Worm (Caenorhabditis elegans) whole organism, L4 larva: Measurements from ENCODE around the gene C04G6.6.
A peak's percentile ranks its signal among the peaks of the same experiment; 100 is the strongest.

Source experiments
- F26F4.8 ChIP-seq: fragments of 200-800 bp; sonication (Bioruptor generic); conservative IDR thresholded peaks from 2 replicates; pipeline ENCODE4 v1.3.6; 2022; ENCODE audit warnings: missing genetic modification characterization, missing compliant biosample characterization
- F37D6.2 ChIP-seq: sonication (generic microtip); optimal IDR thresholded peaks from 2 replicates; lab custom pipeline; 2016; ENCODE audit warnings: mild to moderate bottlenecking, missing genetic modification characterization, missing compliant biosample characterization
- Y48G9A.11 ChIP-seq: fragments of 200-800 bp; sonication (Bioruptor generic); IDR thresholded peaks from 2 replicates; pipeline ENCODE4 v1.3.6; 2022; ENCODE audit warnings: missing genetic modification reagents, missing genetic modification characterization, missing compliant biosample characterization
- Y5F2A.4 ChIP-seq: fragments of 200-800 bp; sonication (Bioruptor generic); optimal IDR thresholded peaks from 2 replicates; lab custom pipeline; 2018; ENCODE audit warnings: mild to moderate bottlenecking, missing genetic modification characterization, missing compliant biosample characterization
- Y75B8A.6 ChIP-seq: fragments of 200-800 bp; sonication (Bioruptor generic); IDR thresholded peaks from 2 replicates; pipeline ENCODE4 v1.3.6; 2022; ENCODE audit warnings: missing genetic modification reagents, missing genetic modification characterization, missing compliant biosample characterization
- ZK337.2 ChIP-seq: fragments of 200-800 bp; sonication (Bioruptor generic); IDR thresholded peaks from 2 replicates; pipeline ENCODE4 v1.3.6; 2022; ENCODE audit warnings: missing genetic modification reagents, missing genetic modification characterization, missing compliant biosample characterization
- ZK546.5 ChIP-seq, 2 experiments: sonication (generic microtip); optimal IDR thresholded peaks; 2 replicates each; lab custom pipeline; 2017; ENCODE audit warnings: missing biosample characterization in 2 of 2, missing genetic modification characterization in 2 of 2
- aly-2 ChIP-seq: sonication (generic microtip); optimal IDR thresholded peaks from 2 replicates; lab custom pipeline; 2018; ENCODE audit warnings: missing biosample characterization, missing genetic modification characterization
- ama-1 ChIP-seq: fragments of 150-350 bp; optimal IDR thresholded peaks from 2 replicates; lab custom pipeline; 2014; ENCODE audit warnings: inconsistent platforms, mixed read lengths
- arid-1 ChIP-seq: fragments of 200-800 bp; sonication (Bioruptor generic); conservative IDR thresholded peaks from 2 replicates; pipeline ENCODE4 v1.3.6; 2022; ENCODE audit warnings: missing genetic modification reagents, missing genetic modification characterization, missing compliant biosample characterization
- ceh-20 ChIP-seq: fragments of 200-800 bp; sonication (Bioruptor generic); IDR thresholded peaks from 2 replicates; pipeline ENCODE4 v1.3.6; 2022; ENCODE audit warnings: missing genetic modification reagents, missing genetic modification characterization, missing compliant biosample characterization
- ceh-44 ChIP-seq: fragments of 200-800 bp; sonication (Bioruptor generic); IDR thresholded peaks from 2 replicates; pipeline ENCODE4 v1.3.6; 2022; ENCODE audit warnings: missing genetic modification reagents, missing genetic modification characterization, missing compliant biosample characterization
- daf-12 ChIP-seq: fragments of 150-350 bp; optimal IDR thresholded peaks from 2 replicates; lab custom pipeline; 2014; ENCODE audit warnings: missing biosample characterization, missing genetic modification reagents, missing genetic modification characterization
- dmd-6 ChIP-seq: fragments of 200-800 bp; sonication (Bioruptor generic); IDR thresholded peaks from 2 replicates; pipeline ENCODE4 v1.3.6; 2022; ENCODE audit warnings: missing genetic modification reagents, missing genetic modification characterization, missing compliant biosample characterization
- dmd-8 ChIP-seq: fragments of 200-800 bp; sonication (Bioruptor generic); IDR thresholded peaks from 2 replicates; pipeline ENCODE4 v1.3.6; 2022; ENCODE audit warnings: missing genetic modification characterization, missing compliant biosample characterization
- dpl-1 ChIP-seq: fragments of 150-350 bp; optimal IDR thresholded peaks from 2 replicates; lab custom pipeline; 2014; ENCODE audit warnings: missing biosample characterization, missing genetic modification reagents, missing genetic modification characterization
- egl-27 ChIP-seq: sonication (generic microtip); optimal IDR thresholded peaks from 3 replicates; lab custom pipeline; 2017; ENCODE audit warnings: missing biosample characterization, missing genetic modification reagents, missing genetic modification characterization
- egl-43 ChIP-seq: fragments of 200-800 bp; sonication (Bioruptor generic); IDR thresholded peaks from 2 replicates; pipeline ENCODE4 v1.3.6; 2022; ENCODE audit warnings: missing genetic modification reagents, missing genetic modification characterization, missing compliant biosample characterization
- fos-1 ChIP-seq: fragments of 150-350 bp; optimal IDR thresholded peaks from 2 replicates; lab custom pipeline; 2014; ENCODE audit warnings: missing biosample characterization, missing genetic modification characterization
- gei-8 ChIP-seq: fragments of 200-800 bp; sonication (Bioruptor generic); optimal IDR thresholded peaks from 2 replicates; lab custom pipeline; 2018; ENCODE audit warnings: mild to moderate bottlenecking, missing genetic modification characterization, missing compliant biosample characterization
- hlh-11 ChIP-seq: fragments of 200-800 bp; sonication (Bioruptor generic); optimal IDR thresholded peaks from 2 replicates; lab custom pipeline; 2018; ENCODE audit warnings: mild to moderate bottlenecking, missing genetic modification characterization, missing compliant biosample characterization
- hlh-30 ChIP-seq: sonication (generic microtip); optimal IDR thresholded peaks from 2 replicates; lab custom pipeline; 2017; ENCODE audit warnings: antibody characterized with exemption, mild to moderate bottlenecking, missing genetic modification characterization, missing compliant biosample characterization; ENCODE audit not compliant: insufficient read depth
- hmg-1.1 ChIP-seq: fragments of 200-800 bp; sonication (Bioruptor generic); IDR thresholded peaks from 2 replicates; pipeline ENCODE4 v1.3.6; 2022; ENCODE audit warnings: missing genetic modification reagents, missing genetic modification characterization, missing compliant biosample characterization
- lin-29 ChIP-seq: fragments of 200-800 bp; sonication (Bioruptor generic); IDR thresholded peaks from 2 replicates; pipeline ENCODE4 v1.3.6; 2022; ENCODE audit warnings: missing genetic modification reagents, missing genetic modification characterization, missing compliant biosample characterization
- lin-39 ChIP-seq: fragments of 150-350 bp; optimal IDR thresholded peaks from 2 replicates; lab custom pipeline; 2014; ENCODE audit warnings: missing biosample characterization, missing genetic modification reagents, missing genetic modification characterization
- lir-3 ChIP-seq: sonication (generic microtip); optimal IDR thresholded peaks from 2 replicates; lab custom pipeline; 2016; ENCODE audit warnings: mild to moderate bottlenecking, missing genetic modification characterization, missing compliant biosample characterization
- lsy-2 ChIP-seq, 2 experiments: fragments of 150-350 bp in 1 of 2; sonication (generic microtip) in 1 of 2; optimal IDR thresholded peaks; 2 replicates each; lab custom pipeline; 2014 to 2017; ENCODE audit warnings: missing biosample characterization in 2 of 2, missing genetic modification characterization in 2 of 2
- madf-5 ChIP-seq, 2 experiments: fragments of 200-800 bp; sonication (Bioruptor generic); IDR thresholded peaks; 2 replicates each; pipeline ENCODE4 v1.3.6; 2022; ENCODE audit warnings: missing compliant biosample characterization in 2 of 2, missing genetic modification characterization in 2 of 2
- madf-9 ChIP-seq: fragments of 200-800 bp; sonication (Bioruptor generic); conservative IDR thresholded peaks from 2 replicates; pipeline ENCODE4 v1.3.6; 2022; ENCODE audit warnings: missing genetic modification reagents, missing genetic modification characterization, missing compliant biosample characterization
- mdl-1 ChIP-seq, 2 experiments: fragments of 150-350 bp in 1 of 2; sonication (generic microtip) in 1 of 2; optimal IDR thresholded peaks; 2 replicates each; lab custom pipeline; 2014 to 2017; ENCODE audit warnings: missing biosample characterization in 2 of 2, missing genetic modification characterization in 2 of 2
- mdt-29 ChIP-seq: fragments of 200-800 bp; sonication (Bioruptor generic); IDR thresholded peaks from 2 replicates; pipeline ENCODE4 v1.3.6; 2022; ENCODE audit warnings: missing genetic modification reagents, missing genetic modification characterization, missing compliant biosample characterization
- mep-1 ChIP-seq: fragments of 150-350 bp; sonication (generic microtip); optimal IDR thresholded peaks from 3 replicates; lab custom pipeline; 2014; ENCODE audit warnings: missing biosample characterization, missing genetic modification characterization
- mes-2 ChIP-seq: sonication (generic microtip); optimal IDR thresholded peaks from 2 replicates; lab custom pipeline; 2016; ENCODE audit warnings: missing genotype, mild to moderate bottlenecking, missing genetic modification characterization, missing compliant biosample characterization; ENCODE audit not compliant: poor library complexity, severe bottlenecking
- mxl-3 ChIP-seq: fragments of 200-800 bp; sonication (Bioruptor generic); optimal IDR thresholded peaks from 2 replicates; lab custom pipeline; 2018; ENCODE audit warnings: mild to moderate bottlenecking, missing genetic modification characterization, missing compliant biosample characterization
- nhr-10 ChIP-seq: fragments of 150-350 bp; optimal IDR thresholded peaks from 2 replicates; lab custom pipeline; 2014; ENCODE audit warnings: missing biosample characterization, missing genetic modification characterization
- nhr-25 ChIP-seq: sonication (generic microtip); optimal IDR thresholded peaks from 2 replicates; lab custom pipeline; 2017; ENCODE audit warnings: missing genetic modification characterization, mild to moderate bottlenecking, missing compliant biosample characterization, antibody characterized with exemption, moderate library complexity, borderline replicate concordance; ENCODE audit not compliant: insufficient read depth
- nhr-6 ChIP-seq: fragments of 150-350 bp; optimal IDR thresholded peaks from 2 replicates; lab custom pipeline; 2014; ENCODE audit warnings: missing biosample characterization, missing genetic modification characterization
- nhr-77 ChIP-seq: fragments of 150-350 bp; optimal IDR thresholded peaks from 2 replicates; lab custom pipeline; 2014; ENCODE audit warnings: missing biosample characterization, missing genetic modification characterization
- pqm-1 ChIP-seq: sonication (generic microtip); optimal IDR thresholded peaks from 2 replicates; lab custom pipeline; 2017; ENCODE audit warnings: missing biosample characterization, missing genetic modification characterization
- rbr-2 ChIP-seq: sonication (generic microtip); optimal IDR thresholded peaks from 2 replicates; lab custom pipeline; 2016; ENCODE audit warnings: missing genotype, missing genetic modification characterization, missing compliant biosample characterization
- saeg-2 ChIP-seq: fragments of 200-800 bp; sonication (Bioruptor generic); IDR thresholded peaks from 2 replicates; pipeline ENCODE4 v1.3.6; 2022; ENCODE audit warnings: missing genetic modification reagents, missing genetic modification characterization, missing compliant biosample characterization
- sdz-12 ChIP-seq: fragments of 200-800 bp; sonication (Bioruptor generic); optimal IDR thresholded peaks from 2 replicates; lab custom pipeline; 2018; ENCODE audit warnings: mild to moderate bottlenecking, missing genetic modification characterization, missing compliant biosample characterization
- set-16 ChIP-seq: fragments of 200-800 bp; sonication (Bioruptor generic); IDR thresholded peaks from 2 replicates; pipeline ENCODE4 v1.3.6; 2022; ENCODE audit warnings: missing genetic modification reagents, missing genetic modification characterization, missing compliant biosample characterization
- skn-1 ChIP-seq: fragments of 150-350 bp; optimal IDR thresholded peaks from 2 replicates; lab custom pipeline; 2014; ENCODE audit warnings: missing biosample characterization, missing genetic modification characterization
- snpc-1.2 ChIP-seq: fragments of 200-800 bp; sonication (Bioruptor generic); IDR thresholded peaks from 2 replicates; pipeline ENCODE4 v1.3.6; 2022; ENCODE audit warnings: missing genetic modification reagents, missing genetic modification characterization, missing compliant biosample characterization
- spr-1 ChIP-seq: sonication (generic microtip); optimal IDR thresholded peaks from 2 replicates; lab custom pipeline; 2016; ENCODE audit warnings: mild to moderate bottlenecking, missing genetic modification characterization, missing compliant biosample characterization
- tag-97 ChIP-seq: fragments of 200-800 bp; sonication (Bioruptor generic); IDR thresholded peaks from 2 replicates; pipeline ENCODE4 v1.3.6; 2022; ENCODE audit warnings: missing genetic modification characterization, missing compliant biosample characterization
- tra-1 ChIP-seq: fragments of 200-800 bp; sonication (Bioruptor generic); IDR thresholded peaks from 2 replicates; pipeline ENCODE4 v1.3.6; 2022; ENCODE audit warnings: missing genetic modification reagents, missing genetic modification characterization, missing compliant biosample characterization
- zip-11 ChIP-seq: fragments of 200-800 bp; sonication (Bioruptor generic); IDR thresholded peaks from 2 replicates; pipeline ENCODE4 v1.3.6; 2022; ENCODE audit warnings: missing genetic modification characterization, missing compliant biosample characterization
- ztf-7 ChIP-seq: fragments of 150-350 bp; optimal IDR thresholded peaks from 2 replicates; lab custom pipeline; 2014; ENCODE audit warnings: missing biosample characterization, missing genetic modification characterization

C04G6.6 gene

ce11 chrII:5055129-5055666 is 44.4 kb downstream of the C04G6.6 start, which contains the start of the genes ify-1 and rpl-22 (continued):
- no peak for TF ChIP-seq ceh-44 (GFP tag; lab: Robert Waterston, UW)
- TF ChIP-seq hmg-1.1 (GFP tag; lab: Robert Waterston, UW), result peak; percentile 86
- peak; percentile 75 for TF ChIP-seq ama-1 (lab: Kevin White, UChicago)
- TF ChIP-seq mxl-3, result peak; percentile 61
- peak; percentile 14 for TF ChIP-seq pqm-1
- TF ChIP-seq ZK337.2 (GFP tag; lab: Robert Waterston, UW), result no peak
- no peak for TF ChIP-seq madf-5 (GFP tag; IDR thresholded peaks at IDR 0.05; lab: Robert Waterston, UW)
- no peak for TF ChIP-seq daf-12 (tag; lab: Kevin White, UChicago)
- TF ChIP-seq saeg-2 (GFP tag; lab: Robert Waterston, UW), result no peak
- TF ChIP-seq tra-1 (GFP tag; lab: Robert Waterston, UW), result no peak
- peak in 1 of 2 experiments; percentile 16 for TF ChIP-seq ZK546.5 (tag; optimal IDR thresholded peaks at IDR 0.05; lab: Kevin White, UChicago)
- TF ChIP-seq mdl-1 (tag; optimal IDR thresholded peaks at IDR 0.05; lab: Kevin White, UChicago), result peak in 1 of 2 experiments; percentile 53
- 0 out of 2 replicates have a peak, but pooled peaks have one; percentile 21 for TF ChIP-seq madf-9
- peak; percentile 82 for TF ChIP-seq spr-1 (tag; lab: Kevin White, UChicago)
- no peak; the same call in 1 of the 2 replicates for TF ChIP-seq set-16 (GFP tag; lab: Robert Waterston, UW)
- TF ChIP-seq gei-8 (GFP tag; lab: Kevin White, UChicago), result no peak
- peak; percentile 97 to 99 for TF ChIP-seq lsy-2 (tag; optimal IDR thresholded peaks at IDR 0.05; lab: Kevin White, UChicago)
- TF ChIP-seq hlh-11 (tag; lab: Kevin White, UChicago), result peak; percentile 89
- TF ChIP-seq arid-1 (GFP tag; lab: Robert Waterston, UW), result peak; percentile 92
- TF ChIP-seq dmd-6 (GFP tag; lab: Robert Waterston, UW), result peak; percentile 49
- no peak for TF ChIP-seq aly-2 (tag; lab: Kevin White, UChicago)
- peak; percentile 94 for TF ChIP-seq dpl-1
- no peak for TF ChIP-seq Y48G9A.11 (GFP tag; lab: Robert Waterston, UW)
- TF ChIP-seq mep-1 (tag; lab: Kevin White, UChicago), result peak; percentile 96
- TF ChIP-seq zip-11 (GFP tag; lab: Robert Waterston, UW), result no peak
- TF ChIP-seq lin-29, result no peak
- peak; percentile 96 for TF ChIP-seq nhr-77
- peak; percentile 87 for TF ChIP-seq rbr-2
- TF ChIP-seq tag-97 (GFP tag; lab: Robert Waterston, UW), result no peak
- peak; percentile 36 for TF ChIP-seq nhr-10 (tag; lab: Kevin White, UChicago)
- TF ChIP-seq hlh-30, result peak; percentile 94
- TF ChIP-seq F26F4.8, result no peak
- peak; percentile 78 for TF ChIP-seq ztf-7 (tag; lab: Kevin White, UChicago)
- TF ChIP-seq egl-27 (tag; lab: Kevin White, UChicago), result no peak
- no peak for TF ChIP-seq Y5F2A.4 (GFP tag; lab: Kevin White, UChicago)
- TF ChIP-seq skn-1 (tag; lab: Kevin White, UChicago), result no peak
- no peak for TF ChIP-seq lir-3
- no peak for TF ChIP-seq fos-1 (tag; lab: Kevin White, UChicago)
- TF ChIP-seq nhr-6 (tag; lab: Kevin White, UChicago), result peak; percentile 95
- peak; percentile 94 for TF ChIP-seq nhr-25 (tag; lab: Kevin White, UChicago)
- no peak for TF ChIP-seq mdt-29 (GFP tag; lab: Robert Waterston, UW)
- peak; percentile 20; the same call in 1 of the 2 replicates for TF ChIP-seq dmd-8 (GFP tag; lab: Robert Waterston, UW)
- TF ChIP-seq lin-39 (tag; lab: Kevin White, UChicago), result no peak
- TF ChIP-seq egl-43, result 0 out of 2 replicates have a peak, but pooled peaks have one; percentile 42
- 0 out of 2 replicates have a peak, but pooled peaks have one; percentile 36 for TF ChIP-seq Y75B8A.6
- TF ChIP-seq ceh-20 (GFP tag; lab: Robert Waterston, UW), result peak; percentile 61; the same call in 1 of the 2 replicates
- TF ChIP-seq snpc-1.2 (GFP tag; lab: Robert Waterston, UW), result peak; percentile 66; the same call in 1 of the 2 replicates
- TF ChIP-seq sdz-12 (GFP tag; lab: Kevin White, UChicago), result no peak
- TF ChIP-seq mes-2 (tag; lab: Kevin White, UChicago), result peak; percentile 96
- peak; percentile 56 for TF ChIP-seq F37D6.2 (tag; lab: Kevin White, UChicago)
